Fruit fly (Drosophila melanogaster): ENCODE data around the gene RhoL.
A peak's percentile ranks its signal among the peaks of the same experiment; 100 is the strongest.

The RhoL gene

DNA sequence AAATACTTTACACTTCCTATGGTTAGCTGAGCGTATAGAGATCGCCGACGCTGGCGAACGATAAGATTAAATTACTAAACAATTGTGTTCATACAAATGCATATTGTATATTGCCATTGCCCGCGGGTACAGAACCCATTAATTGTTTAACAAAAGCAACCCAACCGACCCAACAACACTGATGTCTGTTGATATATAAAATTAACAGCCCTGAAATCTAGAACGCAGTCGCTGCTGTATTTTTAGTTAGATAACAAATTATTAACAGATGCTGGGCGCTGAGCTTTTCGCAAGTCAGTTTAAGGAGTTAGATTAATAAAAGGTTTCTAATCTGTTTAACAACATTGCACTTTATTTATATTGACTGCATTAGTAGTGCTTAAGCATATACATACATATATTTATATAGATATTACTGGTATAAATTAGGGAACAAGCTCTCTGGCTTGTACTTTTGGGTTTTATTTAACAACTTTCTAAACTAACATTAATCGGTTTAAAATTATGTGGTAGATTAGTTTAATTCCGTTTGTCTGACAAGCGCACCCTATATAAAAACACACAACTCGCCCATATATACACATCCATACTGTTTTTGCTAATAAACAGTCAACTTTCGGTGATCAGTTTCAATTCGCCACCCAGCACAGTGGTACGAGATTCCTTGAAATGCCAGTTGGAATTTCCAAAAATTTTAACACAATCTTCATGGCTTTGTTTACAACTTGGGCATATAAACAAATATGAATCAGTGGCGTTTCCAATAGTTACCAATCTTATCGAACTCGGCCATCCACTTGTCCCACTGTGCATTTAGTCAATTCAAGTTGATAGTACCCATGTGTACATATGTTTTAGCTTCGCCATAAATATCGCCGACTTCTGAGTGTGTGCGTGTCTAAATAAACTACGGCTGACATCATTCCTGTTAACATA is 25.8 kb upstream of the RhoL start (continued):
- TF ChIP-seq ham (GFP tag; IDR thresholded peaks at IDR 0.05) (peak; percentile 68; the same call in 1 of the 2 replicates), MESR4 (GFP tag; optimal IDR thresholded peaks at IDR 0.05) (peak; percentile 10), CG42726 (GFP tag; IDR thresholded peaks at IDR 0.05; ENCODE audit: partially characterized antibody) (no peak), CG13287 (GFP tag; IDR thresholded peaks at IDR 0.05; ENCODE audit: partially characterized antibody) (no peak), Dek (tag; optimal IDR thresholded peaks at IDR 0.05) (peak; percentile 83), Usf (GFP tag; optimal IDR thresholded peaks at IDR 0.05) (peak; percentile 3), stc (GFP tag; IDR thresholded peaks at IDR 0.05) (peak; percentile 90), Lhr (GFP tag; optimal IDR thresholded peaks at IDR 0.05) (no peak), CG13894 (tag; optimal IDR thresholded peaks at IDR 0.05) (peak; percentile 88), Hmr (GFP tag; optimal IDR thresholded peaks at IDR 0.05) (peak; percentile 95), Oli (tag; optimal IDR thresholded peaks at IDR 0.05) (peak; percentile 75), org-1 (GFP tag; optimal IDR thresholded peaks at IDR 0.05) (peak; percentile 87), CG13775 (GFP tag; optimal IDR thresholded peaks at IDR 0.05) (peak; percentile 54), CG7839 (tag; optimal IDR thresholded peaks at IDR 0.05) (peak; percentile 92), CG14667 (GFP tag; IDR thresholded peaks at IDR 0.05) (peak; percentile 76), cas (GFP tag; IDR thresholded peaks at IDR 0.05) (peak; percentile 91), CG7357 (GFP tag; IDR thresholded peaks at IDR 0.05) (peak; percentile 73; the same call in 2 of the 3 replicates), CG2678 (tag; optimal IDR thresholded peaks at IDR 0.05) (peak; percentile 91), vfl (GFP tag; optimal IDR thresholded peaks at IDR 0.05) (peak; percentile 86), phol (tag; optimal IDR thresholded peaks at IDR 0.05) (peak; percentile 75), pfk (GFP tag; optimal IDR thresholded peaks at IDR 0.05) (peak; percentile 21), CG18011 (GFP tag; optimal IDR thresholded peaks at IDR 0.05) (peak; percentile 68), sug (tag; optimal IDR thresholded peaks at IDR 0.05) (peak; percentile 78), ems (GFP tag; optimal IDR thresholded peaks at IDR 0.05) (peak; percentile 93), crp (GFP tag; optimal IDR thresholded peaks at IDR 0.05) (peak in 1 of 2 experiments; percentile 33), repo (GFP tag; optimal IDR thresholded peaks at IDR 0.05) (peak; percentile 90), CG16779 (GFP tag; IDR thresholded peaks at IDR 0.05) (peak; percentile 95), HLH3B (GFP tag; IDR thresholded peaks at IDR 0.05) (peak; percentile 90), sd (tag; optimal IDR thresholded peaks at IDR 0.05) (peak; percentile 85), Six4 (GFP tag; optimal IDR thresholded peaks at IDR 0.05) (peak; percentile 82), CG10543 (GFP tag; optimal IDR thresholded peaks at IDR 0.05) (peak; percentile 86), Poxn (GFP tag; IDR thresholded peaks at IDR 0.05) (peak; percentile 64; the same call in 1 of the 2 replicates), CG11456 (GFP tag; IDR thresholded peaks at IDR 0.05) (peak; percentile 93), mld (GFP tag; IDR thresholded peaks at IDR 0.05; ENCODE audit: partially characterized antibody) (no peak), CG16815 (GFP tag; optimal IDR thresholded peaks at IDR 0.05) (peak; percentile 52), nerfin-1 (tag; optimal IDR thresholded peaks at IDR 0.05) (no peak), PHDP (tag; optimal IDR thresholded peaks at IDR 0.05) (peak; percentile 87), CG31224 (GFP tag; IDR thresholded peaks at IDR 0.05) (peak; percentile 90), CG9727 (GFP tag; optimal IDR thresholded peaks at IDR 0.05) (peak; percentile 90), twi (tag; optimal IDR thresholded peaks at IDR 0.05) (no peak), sens-2 (GFP tag; IDR thresholded peaks at IDR 0.05) (peak; percentile 72), lbe (GFP tag; optimal IDR thresholded peaks at IDR 0.05) (peak; percentile 95), ken (GFP tag; IDR thresholded peaks at IDR 0.05) (peak; percentile 79; the same call in 2 of the 3 replicates), sc (optimal IDR thresholded peaks at IDR 0.05) (no peak), sc (GFP tag; optimal IDR thresholded peaks at IDR 0.05) (peak; percentile 17), sim (GFP tag; IDR thresholded peaks at IDR 0.05) (no peak), so (GFP tag; IDR thresholded peaks at IDR 0.05) (peak; percentile 87; the same call in 2 of the 3 replicates), onecut (GFP tag; IDR thresholded peaks at IDR 0.05) (peak; percentile 78)
